Worm (Caenorhabditis elegans): Measurements from ENCODE around the gene faxc-1.

Gene faxc-1

ce11 chrII:12279259-12279658 lies 15.3 kb downstream of the faxc-1 start, which contains the start of the genes tric-1B.2 and Y57A10A.29:
Gene tric-1B.2 (minus strand): TSS chrII:12279387.
Gene Y57A10A.29 (plus strand): TSS chrII:12279561.
- no peak for TF ChIP-seq tbx-11 (GFP tag; IDR thresholded peaks at IDR 0.05)

- TF ChIP-seq flt-1 (GFP tag; IDR thresholded peaks at IDR 0.05) (no peak), ceh-36 (tag; optimal IDR thresholded peaks at IDR 0.05) (no peak), ama-1 (optimal IDR thresholded peaks at IDR 0.05) (no peak), tra-4 (tag; optimal IDR thresholded peaks at IDR 0.05) (no peak), ets-7 (tag; optimal IDR thresholded peaks at IDR 0.05) (no peak), F13C5.2 (tag; optimal IDR thresholded peaks at IDR 0.05) (no peak), tbx-11 (GFP tag; IDR thresholded peaks at IDR 0.05) (no peak), pes-1 (GFP tag; IDR thresholded peaks at IDR 0.05) (no peak), ceh-13 (GFP tag; optimal IDR thresholded peaks at IDR 0.05) (no peak), tbx-37 (GFP tag; conservative IDR thresholded peaks at IDR 0.05) (no peak)
Measured at ce11 chrII:12280360-12280759, 16.4 kb downstream of the faxc-1 start, which contains the start of gene ife-5. Gene ife-5 (plus strand): TSS chrII:12280660.

DNA sequence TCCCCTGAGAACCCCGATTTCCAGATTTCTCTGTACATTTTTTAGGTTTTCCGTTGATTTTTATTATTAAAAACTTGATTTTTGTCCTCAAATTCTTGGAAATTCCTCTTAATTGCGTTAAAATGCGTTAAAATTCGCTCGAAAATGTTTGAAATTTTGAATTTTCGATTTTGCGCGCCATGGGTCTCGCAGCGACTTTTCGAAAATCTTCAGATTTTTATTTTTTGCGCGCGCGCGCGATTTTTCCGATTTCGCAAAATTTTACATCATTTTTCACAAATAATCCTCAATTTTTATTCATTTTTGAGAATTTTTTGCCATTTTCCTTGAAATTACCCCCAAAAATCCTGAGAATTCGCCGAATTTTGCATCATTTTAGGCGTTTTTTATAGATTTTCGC lies 20.1 kb downstream of the faxc-1 start:
- no peak for TF ChIP-seq scrt-1 (GFP tag; IDR thresholded peaks at IDR 0.05)
- TF ChIP-seq flt-1 (GFP tag; IDR thresholded peaks at IDR 0.05): no peak
- no peak for TF ChIP-seq aly-1 (tag; optimal IDR thresholded peaks at IDR 0.05)

ce11 chrII:12289085-12289484 lies 25.1 kb downstream of the faxc-1 start, which contains the start of gene Y57A10A.31:
Gene Y57A10A.31 (plus strand): TSS chrII:12289385.
- TF ChIP-seq hmg-4 (GFP tag; optimal IDR thresholded peaks at IDR 0.05) (no peak), ets-7 (tag; optimal IDR thresholded peaks at IDR 0.05) (no peak), sea-1 (GFP tag; conservative IDR thresholded peaks at IDR 0.05) (no peak)

- TF ChIP-seq sea-1 (GFP tag; conservative IDR thresholded peaks at IDR 0.05) (no peak), pes-1 (GFP tag; IDR thresholded peaks at IDR 0.05) (no peak), ceh-36 (tag; optimal IDR thresholded peaks at IDR 0.05) (no peak), aly-1 (tag; optimal IDR thresholded peaks at IDR 0.05) (no peak), ceh-13 (GFP tag; optimal IDR thresholded peaks at IDR 0.05) (no peak), tbx-37 (GFP tag; conservative IDR thresholded peaks at IDR 0.05) (no peak), ets-7 (tag; optimal IDR thresholded peaks at IDR 0.05) (no peak)
Measured at ce11 chrII:12296591-12296990, 32.6 kb downstream of the faxc-1 start.

- TF ChIP-seq ama-1 (optimal IDR thresholded peaks at IDR 0.05): no peak
- no peak for TF ChIP-seq ceh-36 (tag; optimal IDR thresholded peaks at IDR 0.05)
- no peak for TF ChIP-seq B0310.2 (tag; optimal IDR thresholded peaks at IDR 0.05)
- no peak for TF ChIP-seq aly-1 (tag; optimal IDR thresholded peaks at IDR 0.05)
- no peak for TF ChIP-seq flt-1 (GFP tag; IDR thresholded peaks at IDR 0.05)
- no peak for TF ChIP-seq hmg-4 (GFP tag; optimal IDR thresholded peaks at IDR 0.05)
- no peak for TF ChIP-seq hnd-1 (tag; optimal IDR thresholded peaks at IDR 0.05)
- TF ChIP-seq pes-1 (GFP tag; IDR thresholded peaks at IDR 0.05): no peak
- TF ChIP-seq F13C5.2 (tag; optimal IDR thresholded peaks at IDR 0.05): no peak
- TF ChIP-seq tbx-37 (GFP tag; conservative IDR thresholded peaks at IDR 0.05): no peak
- no peak for TF ChIP-seq tbx-11 (GFP tag; IDR thresholded peaks at IDR 0.05)
- no peak for TF ChIP-seq sea-1 (GFP tag; conservative IDR thresholded peaks at IDR 0.05)
Measured at ce11 chrII:12300680-12301079, 36.7 kb downstream of the faxc-1 start.

ce11 chrII:12301233-12301632 lies 37.2 kb downstream of the faxc-1 start:
- TF ChIP-seq pes-1 (GFP tag; IDR thresholded peaks at IDR 0.05) (no peak), sea-1 (GFP tag; conservative IDR thresholded peaks at IDR 0.05) (no peak), ceh-36 (tag; optimal IDR thresholded peaks at IDR 0.05) (no peak), B0310.2 (tag; optimal IDR thresholded peaks at IDR 0.05) (no peak), ets-7 (tag; optimal IDR thresholded peaks at IDR 0.05) (no peak), F13C5.2 (tag; optimal IDR thresholded peaks at IDR 0.05) (no peak), tra-4 (tag; optimal IDR thresholded peaks at IDR 0.05) (no peak), flt-1 (GFP tag; IDR thresholded peaks at IDR 0.05) (no peak), ama-1 (optimal IDR thresholded peaks at IDR 0.05) (no peak), tbx-37 (GFP tag; conservative IDR thresholded peaks at IDR 0.05) (no peak), aly-1 (tag; optimal IDR thresholded peaks at IDR 0.05) (no peak), hmbx-1 (tag; optimal IDR thresholded peaks at IDR 0.05) (no peak), scrt-1 (GFP tag; IDR thresholded peaks at IDR 0.05) (no peak), hnd-1 (tag; optimal IDR thresholded peaks at IDR 0.05) (no peak), ceh-13 (GFP tag; optimal IDR thresholded peaks at IDR 0.05) (no peak), tbx-11 (GFP tag; IDR thresholded peaks at IDR 0.05) (no peak), hmg-4 (GFP tag; optimal IDR thresholded peaks at IDR 0.05) (no peak)

DNA sequence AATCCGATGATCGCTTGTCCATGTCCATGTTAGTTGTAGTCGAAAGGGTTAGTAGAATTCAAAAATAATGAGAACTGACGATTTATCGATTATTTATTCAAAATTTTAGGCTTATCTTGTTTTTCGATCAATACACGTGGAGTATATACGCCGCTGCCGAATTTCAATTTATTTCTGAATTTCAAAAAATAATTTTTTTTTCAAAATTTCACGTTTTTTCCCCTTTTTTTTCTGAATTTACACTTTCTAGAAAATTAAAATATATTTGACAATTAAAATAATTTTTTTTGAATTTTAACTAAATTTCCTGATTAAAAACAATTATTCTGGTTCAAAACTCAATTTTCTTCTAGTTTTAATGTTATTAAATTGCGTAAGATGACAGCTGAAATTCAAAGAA lies 38.4 kb downstream of the faxc-1 start, which contains the start of gene C50E10.1:
Gene C50E10.1, minus strand, starts transcription at position 101 of the 400 bp plus-strand sequence.
- TF ChIP-seq ama-1 (optimal IDR thresholded peaks at IDR 0.05): no peak
- no peak for TF ChIP-seq aly-1 (tag; optimal IDR thresholded peaks at IDR 0.05)
- TF ChIP-seq B0310.2 (tag; optimal IDR thresholded peaks at IDR 0.05): no peak
- TF ChIP-seq ceh-36 (tag; optimal IDR thresholded peaks at IDR 0.05): no peak
- no peak for TF ChIP-seq tra-4 (tag; optimal IDR thresholded peaks at IDR 0.05)
- no peak for TF ChIP-seq pes-1 (GFP tag; IDR thresholded peaks at IDR 0.05)
- no peak for TF ChIP-seq F13C5.2 (tag; optimal IDR thresholded peaks at IDR 0.05)

ce11 chrII:12303142-12303541 lies 39.1 kb downstream of the faxc-1 start, which contains the start of gene sre-50:
Gene sre-50 (plus strand): TSS chrII:12303525.
- TF ChIP-seq tbx-37 (GFP tag; conservative IDR thresholded peaks at IDR 0.05) (no peak), tra-4 (tag; optimal IDR thresholded peaks at IDR 0.05) (no peak), hmg-4 (GFP tag; optimal IDR thresholded peaks at IDR 0.05) (no peak)
